Fruit fly (Drosophila melanogaster) whole organism, embryonic: ENCODE results near the gene CG44004.

Experiments
- Bdp1 ChIP-seq: fragments of 200-800 bp; sonication (Bioruptor generic); optimal IDR thresholded peaks from 3 replicates; lab custom pipeline; 2016; ENCODE audit warnings: missing biosample characterization, missing genetic modification characterization
- Bgb ChIP-seq: fragments of 200-800 bp; sonication (Bioruptor generic); IDR thresholded peaks from 2 replicates; pipeline ENCODE4 v1.3.6; 2022; ENCODE audit warnings: missing biosample characterization, missing genetic modification characterization; ENCODE audit not compliant: partially characterized antibody
- Blimp-1 ChIP-seq: fragments of 200-800 bp; sonication (Bioruptor generic); optimal IDR thresholded peaks from 3 replicates; lab custom pipeline; 2018; ENCODE audit warnings: missing biosample characterization, missing genetic modification characterization, mild to moderate bottlenecking, moderate library complexity, missing genetic modification reagents
- CG11398 ChIP-seq: fragments of 200-800 bp; sonication (Bioruptor generic); optimal IDR thresholded peaks from 2 replicates; lab custom pipeline; 2016; ENCODE audit warnings: missing biosample characterization, missing genetic modification characterization
- CG11695 ChIP-seq: fragments of 200-800 bp; sonication (Bioruptor generic); IDR thresholded peaks from 3 replicates; pipeline ENCODE4 v1.3.6; 2022; ENCODE audit warnings: missing biosample characterization, missing genetic modification characterization
- CG11723 ChIP-seq: fragments of 200-800 bp; sonication (Bioruptor generic); optimal IDR thresholded peaks from 2 replicates; lab custom pipeline; 2017; ENCODE audit warnings: missing biosample characterization, mild to moderate bottlenecking, missing genetic modification characterization
- CG14014 ChIP-seq: fragments of 200-800 bp; sonication (Bioruptor generic); IDR thresholded peaks from 2 replicates; pipeline ENCODE4 v1.3.6; 2022; ENCODE audit warnings: missing biosample characterization, missing genetic modification characterization
- CG15011 ChIP-seq: fragments of 200-800 bp; sonication (Bioruptor generic); optimal IDR thresholded peaks from 3 replicates; lab custom pipeline; 2018; ENCODE audit warnings: missing biosample characterization, mild to moderate bottlenecking, missing genetic modification characterization
- CG16815 ChIP-seq: fragments of 200-800 bp; sonication (Bioruptor generic); optimal IDR thresholded peaks from 3 replicates; lab custom pipeline; 2017; ENCODE audit warnings: missing biosample characterization, mild to moderate bottlenecking, missing genetic modification characterization
- CG16863 ChIP-seq: fragments of 200-800 bp; sonication (Bioruptor generic); optimal IDR thresholded peaks from 3 replicates; lab custom pipeline; 2016; ENCODE audit warnings: missing biosample characterization, missing genetic modification characterization
- CG17385 ChIP-seq: fragments of 200-800 bp; sonication (Bioruptor generic); optimal IDR thresholded peaks from 3 replicates; lab custom pipeline; 2018; ENCODE audit warnings: missing biosample characterization, mild to moderate bottlenecking, missing genetic modification characterization
- CG33557 ChIP-seq: fragments of 200-800 bp; sonication (Bioruptor generic); optimal IDR thresholded peaks from 2 replicates; lab custom pipeline; 2019; ENCODE audit warnings: missing biosample characterization, mild to moderate bottlenecking, missing genetic modification characterization, moderate library complexity
- CG34422 ChIP-seq: fragments of 200-800 bp; sonication (Bioruptor generic); IDR thresholded peaks from 3 replicates; pipeline ENCODE4 v1.3.6; 2022; ENCODE audit warnings: missing biosample characterization, missing genetic modification characterization
- CG3847 ChIP-seq: fragments of 200-800 bp; sonication (Bioruptor generic); IDR thresholded peaks from 2 replicates; pipeline ENCODE4 v1.3.6; 2022; ENCODE audit warnings: missing biosample characterization, missing genetic modification characterization
- CG4360 ChIP-seq: fragments of 200-800 bp; sonication (Bioruptor generic); IDR thresholded peaks from 2 replicates; pipeline ENCODE4 v1.3.6; 2022; ENCODE audit warnings: missing biosample characterization, missing genetic modification characterization
- CG4404 ChIP-seq: fragments of 200-800 bp; sonication (Bioruptor generic); IDR thresholded peaks from 2 replicates; pipeline ENCODE4 v1.3.6; 2022; ENCODE audit warnings: missing biosample characterization, missing genetic modification characterization
- CG4854 ChIP-seq: fragments of 200-800 bp; sonication (Bioruptor generic); optimal IDR thresholded peaks from 2 replicates; lab custom pipeline; 2016; ENCODE audit warnings: missing biosample characterization, missing genetic modification characterization, inconsistent platforms
- CG5245 ChIP-seq: fragments of 200-800 bp; sonication (Bioruptor generic); optimal IDR thresholded peaks from 3 replicates; lab custom pipeline; 2016; ENCODE audit warnings: missing biosample characterization, missing genetic modification characterization
- CG6254 ChIP-seq: fragments of 200-800 bp; sonication (Bioruptor generic); optimal IDR thresholded peaks from 3 replicates; lab custom pipeline; 2017; ENCODE audit warnings: mild to moderate bottlenecking, missing biosample characterization, missing genetic modification reagents, missing genetic modification characterization
- CG7928 ChIP-seq: fragments of 200-800 bp; sonication (Bioruptor generic); optimal IDR thresholded peaks from 2 replicates; lab custom pipeline; 2017; ENCODE audit warnings: missing biosample characterization, mild to moderate bottlenecking, missing genetic modification characterization
- CkIIα-i1 ChIP-seq: fragments of 200-800 bp; sonication (Bioruptor generic); IDR thresholded peaks from 2 replicates; pipeline ENCODE4 v1.3.6; 2022; ENCODE audit warnings: missing biosample characterization, missing genetic modification characterization
- D19B ChIP-seq: fragments of 200-800 bp; sonication (Bioruptor generic); optimal IDR thresholded peaks from 2 replicates; lab custom pipeline; 2017; ENCODE audit warnings: missing biosample characterization, mild to moderate bottlenecking, missing genetic modification characterization
- Dll ChIP-seq: fragments of 200-800 bp; sonication (Bioruptor generic); IDR thresholded peaks from 4 replicates; pipeline ENCODE4 v1.3.6; 2022; ENCODE audit warnings: missing biosample characterization, missing genetic modification characterization; ENCODE audit not compliant: partially characterized antibody
- Drgx ChIP-seq: fragments of 200-800 bp; sonication (Bioruptor generic); IDR thresholded peaks from 2 replicates; pipeline ENCODE4 v1.3.6; 2022; ENCODE audit warnings: missing biosample characterization, missing genetic modification characterization
- H15 ChIP-seq: fragments of 200-800 bp; sonication (Bioruptor generic); IDR thresholded peaks from 3 replicates; pipeline ENCODE4 v1.3.6; 2022; ENCODE audit warnings: missing biosample characterization, missing genetic modification characterization
- H2.0 ChIP-seq: fragments of 200-800 bp; sonication (Bioruptor generic); IDR thresholded peaks from 2 replicates; pipeline ENCODE4 v1.3.6; 2022; ENCODE audit warnings: missing biosample characterization, missing genetic modification characterization
- Nf-YA ChIP-seq: fragments of 200-800 bp; sonication (Bioruptor generic); IDR thresholded peaks from 2 replicates; pipeline ENCODE4 v1.3.6; 2022; ENCODE audit warnings: missing biosample characterization, missing genetic modification characterization
- Ptx1 ChIP-seq: fragments of 200-800 bp; sonication (Bioruptor generic); IDR thresholded peaks from 2 replicates; pipeline ENCODE4 v1.3.6; 2022; ENCODE audit warnings: missing biosample characterization, missing genetic modification characterization
- Rfx ChIP-seq: fragments of 200-800 bp; sonication (Bioruptor generic); IDR thresholded peaks from 2 replicates; pipeline ENCODE4 v1.3.6; 2022; ENCODE audit warnings: missing biosample characterization, missing genetic modification characterization
- Six4 ChIP-seq: fragments of 200-800 bp; sonication (Bioruptor generic); optimal IDR thresholded peaks from 2 replicates; lab custom pipeline; 2016; ENCODE audit warnings: missing biosample characterization, missing genetic modification characterization
- Sry-β ChIP-seq: fragments of 200-800 bp; sonication (Bioruptor generic); optimal IDR thresholded peaks from 2 replicates; lab custom pipeline; 2018; ENCODE audit warnings: missing biosample characterization, mild to moderate bottlenecking, missing genetic modification characterization, moderate library complexity
- Trl ChIP-seq, 3 experiments: fragments of >200 bp in 2 of 3; fragments of 200-800 bp in 1 of 3; sonication (Bioruptor generic) in 1 of 3; optimal IDR thresholded peaks; 2 replicates in 1 of 3; 3 replicates in 2 of 3; lab custom pipeline; 2016 to 2017; ENCODE audit warnings: missing biosample characterization in 1 of 3, missing genetic modification characterization in 1 of 3
- abd-A ChIP-seq: fragments of 200-800 bp; sonication (Bioruptor generic); optimal IDR thresholded peaks from 3 replicates; lab custom pipeline; 2019; ENCODE audit warnings: missing biosample characterization, mild to moderate bottlenecking, missing genetic modification characterization, moderate library complexity
- aop ChIP-seq: fragments of 200-800 bp; sonication (Bioruptor generic); IDR thresholded peaks from 2 replicates; pipeline ENCODE4 v1.3.6; 2022; ENCODE audit warnings: missing biosample characterization, missing genetic modification characterization
- ap ChIP-seq: fragments of 200-800 bp; sonication (Bioruptor generic); IDR thresholded peaks from 2 replicates; pipeline ENCODE4 v1.3.6; 2022; ENCODE audit warnings: missing biosample characterization, missing genetic modification characterization
- caup ChIP-seq: fragments of 200-800 bp; sonication (Bioruptor generic); optimal IDR thresholded peaks from 3 replicates; lab custom pipeline; 2017; ENCODE audit warnings: missing biosample characterization, mild to moderate bottlenecking, missing genetic modification characterization, moderate library complexity; ENCODE audit not compliant: severe bottlenecking
- dati ChIP-seq: fragments of 200-800 bp; sonication (Bioruptor generic); IDR thresholded peaks from 2 replicates; pipeline ENCODE4 v1.3.6; 2022; ENCODE audit warnings: missing biosample characterization, missing genetic modification characterization
- dimm ChIP-seq: fragments of 200-800 bp; sonication (Bioruptor generic); IDR thresholded peaks from 2 replicates; pipeline ENCODE4 v1.3.6; 2022; ENCODE audit warnings: missing biosample characterization, missing genetic modification characterization
- dmrt99B ChIP-seq: fragments of 200-800 bp; sonication (Bioruptor generic); optimal IDR thresholded peaks from 2 replicates; lab custom pipeline; 2018; ENCODE audit warnings: missing biosample characterization, mild to moderate bottlenecking, missing genetic modification characterization, moderate library complexity
- esg ChIP-seq: fragments of 200-800 bp; sonication (Bioruptor generic); conservative IDR thresholded peaks from 2 replicates; pipeline ENCODE4 v1.3.6; 2022; ENCODE audit warnings: missing biosample characterization, missing genetic modification characterization
- lmd ChIP-seq: fragments of 200-800 bp; sonication (Bioruptor generic); IDR thresholded peaks from 2 replicates; pipeline ENCODE4 v1.3.6; 2022; ENCODE audit warnings: missing biosample characterization, missing genetic modification characterization
- nerfin-2 ChIP-seq: fragments of 200-800 bp; sonication (Bioruptor generic); IDR thresholded peaks from 2 replicates; pipeline ENCODE4 v1.3.6; 2022; ENCODE audit warnings: missing biosample characterization, missing genetic modification characterization; ENCODE audit not compliant: partially characterized antibody
- onecut ChIP-seq: fragments of 200-800 bp; sonication (Bioruptor generic); IDR thresholded peaks from 2 replicates; pipeline ENCODE4 v1.3.6; 2022; ENCODE audit warnings: missing biosample characterization, missing genetic modification characterization
- sens ChIP-seq: fragments of 200-800 bp; sonication (Bioruptor generic); peaks from one replicate; lab custom pipeline; 2016; ENCODE audit warnings: missing biosample characterization, missing genetic modification characterization
- sens-2 ChIP-seq: fragments of 200-800 bp; sonication (Bioruptor generic); IDR thresholded peaks from 2 replicates; pipeline ENCODE4 v1.3.6; 2022; ENCODE audit warnings: missing biosample characterization, missing genetic modification characterization
- sim ChIP-seq: fragments of 200-800 bp; sonication (Bioruptor generic); IDR thresholded peaks from 2 replicates; pipeline ENCODE4 v1.3.6; 2022; ENCODE audit warnings: missing biosample characterization, missing genetic modification characterization
- slbo ChIP-seq: fragments of 200-800 bp; sonication (Bioruptor generic); IDR thresholded peaks from 2 replicates; pipeline ENCODE4 v1.3.6; 2022; ENCODE audit warnings: missing biosample characterization, missing genetic modification characterization
- vvl ChIP-seq: fragments of 200-800 bp; sonication (Bioruptor generic); IDR thresholded peaks from 2 replicates; pipeline ENCODE4 v1.3.6; 2022; ENCODE audit warnings: missing biosample characterization, missing genetic modification characterization

CG44004 gene

DNA sequence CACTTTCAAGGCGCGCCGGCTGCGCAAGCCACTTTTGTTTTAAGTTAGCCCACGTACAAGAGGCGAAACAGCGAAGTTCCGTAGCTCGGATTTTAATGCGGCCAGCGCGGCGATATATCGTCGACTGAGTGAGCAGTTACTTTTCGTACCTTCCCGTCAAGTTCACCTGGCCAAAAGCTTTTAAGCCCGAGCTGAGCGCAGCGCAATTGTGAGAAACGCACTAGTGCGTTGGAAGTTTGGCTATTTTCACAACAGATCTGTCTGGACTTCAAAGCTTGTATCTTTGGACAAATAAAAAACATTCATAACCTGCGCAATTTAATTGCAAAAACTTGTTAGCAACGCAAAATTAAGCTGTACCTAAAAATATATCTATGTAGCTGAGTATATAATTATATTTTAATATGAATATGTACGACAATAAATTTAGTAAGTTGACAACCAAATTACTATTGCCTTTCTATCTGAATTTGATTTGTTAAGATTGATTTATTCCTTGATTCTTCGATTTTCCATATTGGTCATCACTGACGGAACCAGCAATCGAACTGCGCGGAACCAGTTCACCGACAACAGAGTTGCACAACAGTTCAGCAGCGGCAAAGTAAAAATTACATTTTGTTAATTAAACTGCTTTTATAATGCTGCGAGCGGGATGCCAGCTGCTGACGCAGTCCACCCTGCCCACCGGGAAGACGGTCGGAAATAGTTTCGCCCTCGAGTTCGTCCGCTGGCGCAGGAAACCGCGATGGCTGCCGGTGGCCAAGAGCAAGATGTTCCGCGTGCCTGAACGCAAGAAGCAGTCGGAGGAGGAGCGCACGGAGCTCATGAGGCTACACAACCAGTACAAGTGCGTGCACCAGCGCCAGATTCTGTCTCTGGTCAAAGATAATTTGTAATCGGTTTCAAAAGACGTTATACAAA lies 32.6 kb upstream of the CG44004 start, which contains the start of the genes CG13698 and mRpS26 (continued):
- TF ChIP-seq dimm (GFP tag; lab: Robert Waterston, UW) = no peak
- peak; percentile 74 for TF ChIP-seq dmrt99B (tag; lab: Kevin White, UChicago)
- peak; percentile 35; the same call in 1 of the 2 replicates for TF ChIP-seq H2.0
- peak; percentile 58 for TF ChIP-seq Blimp-1 (GFP tag; lab: Kevin White, UChicago)
- TF ChIP-seq CG11695 (GFP tag; lab: Robert Waterston, UW) = no peak; the same call in 2 of the 3 replicates
- TF ChIP-seq ap = 0 out of 2 replicates have a peak, but pooled peaks have one; percentile 12
- TF ChIP-seq CG4404 = peak; percentile 39; the same call in 1 of the 2 replicates
- TF ChIP-seq CG5245 (GFP tag; lab: Kevin White, UChicago) = no peak
- no peak for TF ChIP-seq sim (GFP tag; lab: Robert Waterston, UW)
- TF ChIP-seq Nf-YA (GFP tag; lab: Robert Waterston, UW) = 0 out of 2 replicates have a peak, but pooled peaks have one; percentile 21
- peak; percentile 24 for TF ChIP-seq CG7928 (GFP tag; lab: Kevin White, UChicago)
- 0 out of 3 replicates have a peak, but pooled peaks have one; percentile 39 for TF ChIP-seq H15 (GFP tag; lab: Robert Waterston, UW)
- peak; percentile 94 for TF ChIP-seq Sry-β (GFP tag; lab: Kevin White, UChicago)
- no peak; the same call in 1 of the 2 replicates for TF ChIP-seq nerfin-2
- no peak for TF ChIP-seq Trl (optimal IDR thresholded peaks at IDR 0.05; lab: Kevin White, UChicago)
- TF ChIP-seq Trl (GFP tag; optimal IDR thresholded peaks at IDR 0.05; lab: Kevin White, UChicago) = peak; percentile 40
- TF ChIP-seq Ptx1 (GFP tag; lab: Robert Waterston, UW) = peak; percentile 78
- TF ChIP-seq CG33557 (GFP tag; lab: Kevin White, UChicago) = peak; percentile 46
- peak; percentile 42 for TF ChIP-seq esg (GFP tag; lab: Robert Waterston, UW)
- peak; percentile 47 for TF ChIP-seq abd-A
- peak; percentile 66 for TF ChIP-seq Six4 (GFP tag; lab: Kevin White, UChicago)
- peak; percentile 18; the same call in 1 of the 2 replicates for TF ChIP-seq vvl (GFP tag; lab: Robert Waterston, UW)
- TF ChIP-seq CG6254 = no peak
- TF ChIP-seq dati = no peak
- peak; percentile 40; the same call in 1 of the 2 replicates for TF ChIP-seq lmd (GFP tag; lab: Robert Waterston, UW)
- no peak for TF ChIP-seq CG4360 (GFP tag; lab: Robert Waterston, UW)
- TF ChIP-seq CG16863 = peak; percentile 7
- peak; percentile 74 for TF ChIP-seq Bgb
- TF ChIP-seq CG11723 (GFP tag; lab: Kevin White, UChicago) = peak; percentile 64
- TF ChIP-seq CG16815 (GFP tag; lab: Kevin White, UChicago) = peak; percentile 53
- peak; percentile 71 for TF ChIP-seq slbo (GFP tag; lab: Robert Waterston, UW)
- peak; percentile 34; the same call in 1 of the 2 replicates for TF ChIP-seq Drgx
- TF ChIP-seq CkIIα-i1 (GFP tag; lab: Robert Waterston, UW) = no peak
- TF ChIP-seq sens (GFP tag; lab: Kevin White, UChicago) = peak; percentile 91
- TF ChIP-seq CG4854 (GFP tag; lab: Kevin White, UChicago) = no peak
- no peak for TF ChIP-seq aop
- TF ChIP-seq CG15011 (GFP tag; lab: Kevin White, UChicago) = peak; percentile 60
- TF ChIP-seq CG3847 = peak; percentile 59; the same call in 1 of the 2 replicates
- TF ChIP-seq onecut (GFP tag; lab: Robert Waterston, UW) = peak; percentile 43; the same call in 1 of the 2 replicates
- peak; percentile 63; the same call in 1 of the 3 replicates for TF ChIP-seq CG34422
- TF ChIP-seq caup (GFP tag; lab: Kevin White, UChicago) = peak; percentile 64
- TF ChIP-seq D19B (GFP tag; lab: Kevin White, UChicago) = peak; percentile 58
- TF ChIP-seq sens-2 = no peak
- TF ChIP-seq Rfx (GFP tag; lab: Robert Waterston, UW) = peak; percentile 80
- peak; percentile 19 for TF ChIP-seq Bdp1 (GFP tag; lab: Kevin White, UChicago)
- TF ChIP-seq CG11398 (GFP tag; lab: Kevin White, UChicago) = no peak
- TF ChIP-seq CG17385 (GFP tag; lab: Kevin White, UChicago) = peak; percentile 10
- peak; percentile 51; the same call in 1 of the 2 replicates for TF ChIP-seq CG14014 (GFP tag; lab: Robert Waterston, UW)
- no peak; the same call in 3 of the 4 replicates for TF ChIP-seq Dll (GFP tag; lab: Robert Waterston, UW)
